Fruit fly (Drosophila melanogaster) whole organism, embryonic: ENCODE results near the gene Vlet.

Source experiments
- Bdp1 ChIP-seq: fragments of 200-800 bp; sonication (Bioruptor generic); optimal IDR thresholded peaks from 3 replicates; lab custom pipeline; 2016; ENCODE audit warnings: missing biosample characterization, missing genetic modification characterization
- CG9932 ChIP-seq: fragments of 200-800 bp; sonication (Bioruptor generic); IDR thresholded peaks from 2 replicates; pipeline ENCODE4 v1.3.6; 2022; ENCODE audit warnings: missing biosample characterization, missing genetic modification characterization
- Dip3 ChIP-seq: fragments of 200-800 bp; sonication (Bioruptor generic); optimal IDR thresholded peaks from 3 replicates; lab custom pipeline; 2016; ENCODE audit warnings: missing biosample characterization, missing genetic modification characterization
- jumu ChIP-seq: fragments of 200-800 bp; sonication (Bioruptor generic); optimal IDR thresholded peaks from 3 replicates; lab custom pipeline; 2016; ENCODE audit warnings: missing biosample characterization, missing genetic modification characterization
- ranshi ChIP-seq: fragments of 200-800 bp; sonication (Bioruptor generic); IDR thresholded peaks from 2 replicates; pipeline ENCODE4 v1.3.6; 2022; ENCODE audit warnings: missing biosample characterization, missing genetic modification characterization
- stwl ChIP-seq: fragments of 200-800 bp; sonication (Bioruptor generic); optimal IDR thresholded peaks from 3 replicates; lab custom pipeline; 2018; ENCODE audit warnings: missing biosample characterization, mild to moderate bottlenecking, missing genetic modification characterization, moderate library complexity
- toy ChIP-seq: fragments of 200-800 bp; sonication (Bioruptor generic); IDR thresholded peaks from 2 replicates; pipeline ENCODE4 v1.3.6; 2022; ENCODE audit warnings: missing biosample characterization, missing genetic modification characterization

Vlet gene

dm6 chrX:11628986-11629571, 49.3 kb downstream of the Vlet start (continued):
- peak; percentile 45; the same call in 1 of the 2 replicates for TF ChIP-seq ranshi (GFP tag; lab: Robert Waterston, UW)
- no peak for TF ChIP-seq Bdp1 (GFP tag; lab: Kevin White, UChicago)
- TF ChIP-seq CG9932: no peak
- no peak for TF ChIP-seq jumu (GFP tag; lab: Kevin White, UChicago)
- TF ChIP-seq toy: no peak
- TF ChIP-seq stwl: peak; percentile 21
- no peak for TF ChIP-seq Dip3 (GFP tag; lab: Kevin White, UChicago)
- TF ChIP-seq, all 482 proteins: peak for 227
